Fruit fly (Drosophila melanogaster) whole organism, pupa: ENCODE results near the gene CG9297.

ENCODE experiments used
- CG10348 ChIP-seq: fragments of 200-800 bp; sonication (Bioruptor generic); IDR thresholded peaks from 2 replicates; pipeline ENCODE4 v1.3.6; 2022; ENCODE audit warnings: missing biosample characterization, missing genetic modification characterization
- CG13204 ChIP-seq: fragments of 200-800 bp; sonication (Bioruptor generic); optimal IDR thresholded peaks from 2 replicates; lab custom pipeline; 2018; ENCODE audit warnings: missing biosample characterization, mild to moderate bottlenecking, missing genetic modification characterization, moderate library complexity
- CG8159 ChIP-seq: fragments of 200-800 bp; sonication (Bioruptor generic); optimal IDR thresholded peaks from 3 replicates; lab custom pipeline; 2018; ENCODE audit warnings: missing biosample characterization, mild to moderate bottlenecking, missing genetic modification characterization, moderate library complexity
- Pif1A ChIP-seq: fragments of 200-800 bp; sonication (Bioruptor generic); optimal IDR thresholded peaks from 3 replicates; lab custom pipeline; 2016; ENCODE audit warnings: missing biosample characterization, missing genetic modification characterization
- Pif1B ChIP-seq: fragments of 200-800 bp; sonication (Bioruptor generic); optimal IDR thresholded peaks from 3 replicates; lab custom pipeline; 2016; ENCODE audit warnings: missing biosample characterization, missing genetic modification characterization
- Snoo ChIP-seq: fragments of 200-800 bp; sonication (Bioruptor generic); optimal IDR thresholded peaks from 3 replicates; lab custom pipeline; 2017; ENCODE audit warnings: missing biosample characterization, mild to moderate bottlenecking, missing genetic modification characterization, inconsistent platforms

DNA sequence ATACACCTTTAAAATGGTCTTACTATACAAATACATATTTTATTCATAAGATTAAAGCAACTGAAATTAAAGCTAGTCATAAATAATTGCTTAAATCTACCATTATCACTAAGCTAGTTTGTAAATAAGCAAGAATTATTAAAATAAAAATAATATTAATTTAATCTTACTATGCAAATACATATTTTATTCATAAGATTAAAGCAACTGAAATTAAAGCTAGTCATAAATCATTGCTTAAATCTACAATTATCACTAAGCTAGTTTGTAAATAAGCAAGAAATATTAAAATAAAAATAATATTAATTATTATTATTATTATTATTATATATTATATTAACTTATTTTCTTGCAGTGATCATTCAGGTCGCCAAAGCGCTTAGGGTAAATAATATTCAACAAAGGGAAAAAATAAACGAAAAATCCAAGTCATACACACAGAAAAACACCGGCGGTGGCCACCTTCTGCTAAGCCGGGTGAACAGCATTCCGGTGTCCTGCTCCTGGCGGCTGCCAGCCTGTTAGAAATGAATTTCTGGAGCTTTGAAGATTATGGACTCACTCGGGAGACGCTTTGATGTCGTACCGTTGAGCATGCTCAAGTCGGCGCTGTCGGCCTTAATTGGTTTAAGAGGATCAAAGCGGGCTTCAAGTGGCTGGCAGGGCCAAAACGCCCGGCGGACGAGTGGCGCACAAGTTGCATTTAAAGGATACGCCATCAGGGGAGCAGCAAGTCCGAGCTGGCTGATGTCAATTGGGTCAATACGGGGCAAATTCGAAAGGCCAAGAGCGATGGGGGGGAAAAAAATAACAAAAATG, 32.8 kb downstream of the CG9297 start:
- TF ChIP-seq CG8159 (peak; percentile 57), Pif1A (GFP tag; lab: Kevin White, UChicago) (no peak), CG10348 (GFP tag; lab: Robert Waterston, UW) (no peak), Pif1B (GFP tag; lab: Kevin White, UChicago) (no peak), Snoo (tag; lab: Kevin White, UChicago) (no peak), CG13204 (GFP tag; lab: Kevin White, UChicago) (no peak)
